Worm (Caenorhabditis elegans): ENCODE measurements around the gene ddp-1.

Gene ddp-1

ce11 chrIII:1819049-1819597, 40.6 kb upstream of the ddp-1 start:
- TF ChIP-seq Y95B8A.8 (GFP tag; IDR thresholded peaks at IDR 0.05) (no peak), snpc-4 (GFP tag; optimal IDR thresholded peaks at IDR 0.05) (no peak), snpc-4 (tag; optimal IDR thresholded peaks at IDR 0.05) (no peak), madf-10 (tag; optimal IDR thresholded peaks at IDR 0.05) (no peak), snpc-3.4 (tag; optimal IDR thresholded peaks at IDR 0.05) (no peak), lsl-1 (GFP tag; optimal IDR thresholded peaks at IDR 0.05) (no peak), ceh-27 (GFP tag; optimal IDR thresholded peaks at IDR 0.05) (no peak), cebp-1 (GFP tag; IDR thresholded peaks at IDR 0.05) (peak; percentile 82), cebp-1 (tag; optimal IDR thresholded peaks at IDR 0.05) (peak; percentile 95), mxl-1 (tag; optimal IDR thresholded peaks at IDR 0.05) (no peak), zfh-2 (GFP tag; conservative IDR thresholded peaks at IDR 0.05) (0 out of 2 replicates have a peak, but pooled peaks have one; percentile 27), athp-1 (tag; optimal IDR thresholded peaks at IDR 0.05) (no peak), ztf-18 (tag; optimal IDR thresholded peaks at IDR 0.05) (no peak), nfya-2 (GFP tag; IDR thresholded peaks at IDR 0.05) (no peak), C17E4.6 (GFP tag; IDR thresholded peaks at IDR 0.05) (no peak), rec-8 (tag; optimal IDR thresholded peaks at IDR 0.05) (no peak), rcor-1 (GFP tag; IDR thresholded peaks at IDR 0.05) (no peak), aptf-3 (GFP tag; IDR thresholded peaks at IDR 0.05) (no peak), nhr-27 (tag; optimal IDR thresholded peaks at IDR 0.05) (no peak), ztf-6 (GFP tag; IDR thresholded peaks at IDR 0.05) (no peak), mcd-1 (GFP tag; IDR thresholded peaks at IDR 0.05) (no peak), attf-6 (GFP tag; IDR thresholded peaks at IDR 0.05) (no peak), ZK185.1 (tag; optimal IDR thresholded peaks at IDR 0.05; ENCODE audit: poor library complexity, severe bottlenecking) (no peak), ztf-3 (GFP tag; optimal IDR thresholded peaks at IDR 0.05) (no peak), F22D6.2 (tag; optimal IDR thresholded peaks at IDR 0.05) (no peak), hrde-1 (tag; optimal IDR thresholded peaks at IDR 0.05; ENCODE audit: borderline replicate concordance) (no peak), zim-3 (tag; optimal IDR thresholded peaks at IDR 0.05) (no peak), hmg-1.2 (GFP tag; IDR thresholded peaks at IDR 0.05) (peak; percentile 67; the same call in 1 of the 2 replicates), somi-1 (GFP tag; optimal IDR thresholded peaks at IDR 0.05) (peak; percentile 36), K12H6.12 (tag; optimal IDR thresholded peaks at IDR 0.05) (peak; percentile 6), attf-5 (GFP tag; optimal IDR thresholded peaks at IDR 0.05) (peak; percentile 62), lin-54 (GFP tag; optimal IDR thresholded peaks at IDR 0.05) (no peak)

ce11 chrIII:1824264-1824922, 35.3 kb upstream of the ddp-1 start, which contains the start of the genes pvf-1 and Y39A3CL.7:
pvf-1 (minus strand) TSS chrIII:1824314.
Y39A3CL.7 (plus strand) TSS chrIII:1824919.
- TF ChIP-seq madf-8 (GFP tag; conservative IDR thresholded peaks at IDR 0.05) (no peak), lin-54 (GFP tag; optimal IDR thresholded peaks at IDR 0.05) (peak; percentile 48), lin-40 (tag; optimal IDR thresholded peaks at IDR 0.05) (peak; percentile 2), ekl-4 (GFP tag; IDR thresholded peaks at IDR 0.05) (no peak), madf-6 (GFP tag; IDR thresholded peaks at IDR 0.05) (peak; percentile 26; the same call in 1 of the 2 replicates), ZK185.1 (tag; optimal IDR thresholded peaks at IDR 0.05; ENCODE audit: poor library complexity, severe bottlenecking) (no peak), hsf-1 (GFP tag; IDR thresholded peaks at IDR 0.05) (no peak), mcd-1 (GFP tag; IDR thresholded peaks at IDR 0.05) (peak; percentile 55; the same call in 1 of the 2 replicates), xnd-1 (tag; optimal IDR thresholded peaks at IDR 0.05) (no peak), pbrm-1 (GFP tag; IDR thresholded peaks at IDR 0.05) (0 out of 2 replicates have a peak, but pooled peaks have one; percentile 50), snpc-1.3 (tag; optimal IDR thresholded peaks at IDR 0.05; ENCODE audit: insufficient read depth) (peak; percentile 66), zim-3 (tag; optimal IDR thresholded peaks at IDR 0.05) (no peak), F10E7.11 (tag; optimal IDR thresholded peaks at IDR 0.05) (no peak), ztf-25 (GFP tag; IDR thresholded peaks at IDR 0.05) (no peak), T07F8.4 (tag; optimal IDR thresholded peaks at IDR 0.05) (no peak), efl-1 (GFP tag; optimal IDR thresholded peaks at IDR 0.05) (peak; percentile 25), ztf-3 (GFP tag; optimal IDR thresholded peaks at IDR 0.05) (no peak), cebp-1 (GFP tag; IDR thresholded peaks at IDR 0.05) (no peak), cebp-1 (tag; optimal IDR thresholded peaks at IDR 0.05) (peak; percentile 63), dox-1 (GFP tag; IDR thresholded peaks at IDR 0.05) (peak; percentile 68), sdz-38 (tag; optimal IDR thresholded peaks at IDR 0.05) (no peak)
